Fruit fly (Drosophila melanogaster) whole organism, wandering third instar larva: Measurements from ENCODE around the gene SREBP.

Source experiments
- CG9705 ChIP-seq: fragments of 200-800 bp; sonication (Bioruptor generic); optimal IDR thresholded peaks from 2 replicates; lab custom pipeline; 2018; ENCODE audit warnings: missing biosample characterization, mild to moderate bottlenecking, missing genetic modification characterization
- CrebA ChIP-seq: fragments of 200-800 bp; sonication (Bioruptor generic); optimal IDR thresholded peaks from 2 replicates; lab custom pipeline; 2016; ENCODE audit warnings: missing biosample characterization, mild to moderate bottlenecking, missing genetic modification characterization, borderline replicate concordance
- GATAd ChIP-seq: sonication (Bioruptor generic); optimal IDR thresholded peaks from 2 replicates; lab custom pipeline; 2016; ENCODE audit warnings: missing biosample characterization, missing genetic modification characterization
- Hr78 ChIP-seq: fragments of >200 bp; optimal IDR thresholded peaks from 2 replicates; lab custom pipeline; 2017; ENCODE audit warnings: missing biosample characterization, missing genetic modification characterization
- OdsH ChIP-seq: fragments of 200-800 bp; sonication (Bioruptor generic); optimal IDR thresholded peaks from 2 replicates; lab custom pipeline; 2016; ENCODE audit warnings: missing biosample characterization, mild to moderate bottlenecking, missing genetic modification characterization
- Rel ChIP-seq, 2 experiments: fragments of 200-800 bp; sonication (Bioruptor generic) in 1 of 2; optimal IDR thresholded peaks; 2 replicates in 1 of 2; 3 replicates in 1 of 2; lab custom pipeline; 2016 to 2019; ENCODE audit warnings: mild to moderate bottlenecking in 2 of 2, missing biosample characterization in 2 of 2, missing genetic modification characterization in 2 of 2, moderate library complexity in 1 of 2
- brk ChIP-seq: fragments of 200-800 bp; sonication (Bioruptor generic); optimal IDR thresholded peaks from 2 replicates; lab custom pipeline; 2016; ENCODE audit warnings: missing biosample characterization, mild to moderate bottlenecking, missing genetic modification characterization
- pan ChIP-seq: fragments of >200 bp; optimal IDR thresholded peaks from 2 replicates; lab custom pipeline; 2017

DNA sequence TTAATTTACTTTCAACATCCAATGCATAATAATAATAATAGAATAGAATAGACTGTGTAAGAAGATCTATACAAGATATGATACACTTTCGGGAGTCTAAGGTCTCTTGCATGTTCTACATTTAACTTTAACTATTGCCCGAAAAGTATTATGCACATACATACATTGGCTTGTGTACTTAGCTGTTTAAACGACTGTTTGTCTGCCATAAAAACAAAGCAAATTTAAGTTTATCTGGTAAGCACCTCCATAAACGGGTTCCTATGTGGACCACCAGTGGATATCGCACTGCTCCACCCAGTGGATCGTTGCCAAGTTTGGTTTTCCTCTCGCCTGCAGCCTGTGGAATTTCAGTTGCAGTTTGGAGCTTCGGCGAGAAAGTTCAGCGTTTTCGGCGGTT is 53.2 kb downstream of the SREBP start:
- no peak for TF ChIP-seq pan (lab: Kevin White, UChicago)
- TF ChIP-seq GATAd (GFP tag; lab: Kevin White, UChicago) = no peak
- TF ChIP-seq Hr78 (GFP tag; lab: Kevin White, UChicago) = no peak
- no peak for TF ChIP-seq brk (GFP tag; lab: Kevin White, UChicago)
- TF ChIP-seq OdsH (GFP tag; lab: Kevin White, UChicago) = no peak
- TF ChIP-seq CG9705 (GFP tag; lab: Kevin White, UChicago) = no peak
- TF ChIP-seq CrebA (GFP tag; lab: Kevin White, UChicago) = no peak
- no peak for TF ChIP-seq Rel (GFP tag; optimal IDR thresholded peaks at IDR 0.05; lab: Kevin White, UChicago)
- no peak for TF ChIP-seq Rel (tag; optimal IDR thresholded peaks at IDR 0.05; lab: Kevin White, UChicago)
